Fruit fly (Drosophila melanogaster) S2 (cell line): ENCODE data around the gene CG43446.

Experiments
- CG8478 ChIP-seq: fragments of >200 bp; optimal IDR thresholded peaks from 2 replicates; lab custom pipeline; 2018
- CTCF ChIP-seq, 2 experiments: fragments of >200 bp; optimal IDR thresholded peaks; 2 replicates each; lab custom pipeline; 2018

DNA sequence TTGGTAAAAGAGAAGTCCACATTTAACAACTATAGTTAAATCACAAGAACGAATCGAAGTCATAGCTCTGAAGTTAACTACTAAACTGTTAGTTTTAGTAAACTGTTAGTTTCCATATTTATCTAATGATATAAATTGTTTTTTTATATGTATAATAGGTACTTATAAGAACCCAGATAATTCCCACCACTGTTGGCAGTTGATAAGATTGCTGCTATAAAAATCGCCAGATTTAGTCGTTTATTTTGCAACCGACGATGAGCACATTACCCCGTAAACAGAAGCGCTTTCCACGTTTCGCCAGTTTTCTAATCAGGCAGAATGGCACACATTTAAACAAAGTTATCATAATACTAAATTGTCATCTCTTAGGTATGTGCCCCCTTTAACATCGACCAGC, 31.3 kb upstream of the CG43446 start:
- TF ChIP-seq CG8478 (no peak), CTCF (optimal IDR thresholded peaks at IDR 0.05; lab: Kevin White, UChicago) (no peak)
